Fruit fly (Drosophila melanogaster) whole organism, prepupa: ENCODE data around the gene Chd64.
A peak's percentile ranks its signal among the peaks of the same experiment; 100 is the strongest.

Experiments
- Blimp-1 ChIP-seq: fragments of 200-800 bp; sonication (Bioruptor generic); optimal IDR thresholded peaks from 3 replicates; lab custom pipeline; 2017; ENCODE audit warnings: missing biosample characterization, missing genetic modification characterization, mild to moderate bottlenecking, moderate library complexity, missing genetic modification reagents
- CG11294 ChIP-seq: fragments of 200-800 bp; sonication (Bioruptor generic); IDR thresholded peaks from 2 replicates; pipeline ENCODE4 v1.3.6; 2022; ENCODE audit warnings: missing biosample characterization, missing genetic modification characterization
- CG1621 ChIP-seq: fragments of 200-800 bp; sonication (Bioruptor generic); optimal IDR thresholded peaks from 3 replicates; lab custom pipeline; 2018; ENCODE audit warnings: missing biosample characterization, mild to moderate bottlenecking, missing genetic modification characterization
- CG31627 ChIP-seq: fragments of 200-800 bp; sonication (Bioruptor generic); optimal IDR thresholded peaks from 3 replicates; lab custom pipeline; 2016; ENCODE audit warnings: missing biosample characterization, missing genetic modification characterization
- CG32006 ChIP-seq: fragments of 200-800 bp; sonication (Bioruptor generic); optimal IDR thresholded peaks from 3 replicates; lab custom pipeline; 2017; ENCODE audit warnings: missing biosample characterization, mild to moderate bottlenecking, missing genetic modification characterization
- CG6163 ChIP-seq: fragments of 200-800 bp; sonication (Bioruptor generic); IDR thresholded peaks from 3 replicates; pipeline ENCODE4 v1.3.6; 2022; ENCODE audit warnings: missing biosample characterization, missing genetic modification characterization
- CG6808 ChIP-seq: fragments of 200-800 bp; sonication (Bioruptor generic); optimal IDR thresholded peaks from 3 replicates; lab custom pipeline; 2017; ENCODE audit warnings: missing biosample characterization, missing genetic modification characterization, mild to moderate bottlenecking, moderate library complexity, missing genetic modification reagents
- CG8319 ChIP-seq: fragments of 200-800 bp; sonication (Bioruptor generic); optimal IDR thresholded peaks from 3 replicates; lab custom pipeline; 2016; ENCODE audit warnings: missing biosample characterization, missing genetic modification characterization
- CG9139 ChIP-seq: fragments of 200-800 bp; sonication (Bioruptor generic); optimal IDR thresholded peaks from 3 replicates; lab custom pipeline; 2017; ENCODE audit warnings: missing biosample characterization, mild to moderate bottlenecking, missing genetic modification characterization
- Eip75B ChIP-seq: fragments of 200-800 bp; sonication (Bioruptor generic); optimal IDR thresholded peaks from 3 replicates; lab custom pipeline; 2016; ENCODE audit warnings: missing biosample characterization, missing genetic modification characterization
- Eip78C ChIP-seq: fragments of 200-800 bp; sonication (Bioruptor generic); peaks from one replicate; lab custom pipeline; 2016; ENCODE audit warnings: missing biosample characterization, missing genetic modification characterization
- Ets96B ChIP-seq: fragments of 200-800 bp; optimal IDR thresholded peaks from 2 replicates; lab custom pipeline; 2019; ENCODE audit warnings: missing biosample characterization, mild to moderate bottlenecking, missing genetic modification characterization, moderate library complexity
- Gug ChIP-seq: fragments of 200-800 bp; sonication (Bioruptor generic); IDR thresholded peaks from 2 replicates; pipeline ENCODE4 v1.3.6; 2022; ENCODE audit warnings: missing biosample characterization, missing genetic modification characterization
- Lpt ChIP-seq: fragments of 200-800 bp; sonication (Bioruptor generic); optimal IDR thresholded peaks from 3 replicates; lab custom pipeline; 2016; ENCODE audit warnings: missing biosample characterization, missing genetic modification characterization
- Met ChIP-seq: fragments of 200-800 bp; sonication (Bioruptor generic); optimal IDR thresholded peaks from 3 replicates; lab custom pipeline; 2016; ENCODE audit warnings: missing biosample characterization, missing genetic modification characterization
- Sox15 ChIP-seq: fragments of 200-800 bp; sonication (Bioruptor generic); optimal IDR thresholded peaks from 3 replicates; lab custom pipeline; 2016; ENCODE audit warnings: missing biosample characterization, missing genetic modification characterization
- achi ChIP-seq: fragments of 200-800 bp; sonication (Bioruptor generic); optimal IDR thresholded peaks from 3 replicates; lab custom pipeline; 2016; ENCODE audit warnings: missing biosample characterization, missing genetic modification characterization
- cyc ChIP-seq: fragments of 200-800 bp; sonication (Bioruptor generic); optimal IDR thresholded peaks from 3 replicates; lab custom pipeline; 2016; ENCODE audit warnings: missing biosample characterization, missing genetic modification characterization
- dac ChIP-seq: fragments of 200-800 bp; sonication (Bioruptor generic); optimal IDR thresholded peaks from 2 replicates; lab custom pipeline; 2017; ENCODE audit warnings: missing biosample characterization, mild to moderate bottlenecking, missing genetic modification characterization
- dsx ChIP-seq: fragments of 200-800 bp; optimal IDR thresholded peaks from 3 replicates; lab custom pipeline; 2019; ENCODE audit warnings: missing biosample characterization, mild to moderate bottlenecking, missing genetic modification characterization, moderate library complexity; ENCODE audit not compliant: poor library complexity, severe bottlenecking
- esn ChIP-seq: fragments of 200-800 bp; sonication (Bioruptor generic); optimal IDR thresholded peaks from 2 replicates; lab custom pipeline; 2016; ENCODE audit warnings: missing biosample characterization, mild to moderate bottlenecking, missing genetic modification characterization, moderate library complexity
- net ChIP-seq: fragments of 200-800 bp; sonication (Bioruptor generic); optimal IDR thresholded peaks from 3 replicates; lab custom pipeline; 2016; ENCODE audit warnings: missing biosample characterization, missing genetic modification characterization
- pdm3 ChIP-seq: fragments of 200-800 bp; sonication (Bioruptor generic); optimal IDR thresholded peaks from 3 replicates; lab custom pipeline; 2016; ENCODE audit warnings: missing biosample characterization, missing genetic modification characterization
- spab ChIP-seq: fragments of 200-800 bp; sonication (Bioruptor generic); optimal IDR thresholded peaks from 2 replicates; lab custom pipeline; 2017; ENCODE audit warnings: missing biosample characterization, mild to moderate bottlenecking, missing genetic modification characterization, missing genetic modification reagents
- ss ChIP-seq, 2 experiments: fragments of 200-800 bp; sonication (Bioruptor generic); optimal IDR thresholded peaks; 2 replicates in 1 of 2; 3 replicates in 1 of 2; lab custom pipeline; 2017 to 2018; ENCODE audit warnings: mild to moderate bottlenecking in 2 of 2, missing biosample characterization in 2 of 2, missing genetic modification characterization in 2 of 2, moderate library complexity in 1 of 2
- svp ChIP-seq: fragments of 200-800 bp; sonication (Bioruptor generic); peaks from one replicate; lab custom pipeline; 2016; ENCODE audit warnings: missing biosample characterization, missing genetic modification characterization
- topi ChIP-seq: fragments of 200-800 bp; sonication (Bioruptor generic); optimal IDR thresholded peaks from 3 replicates; lab custom pipeline; 2016; ENCODE audit warnings: missing biosample characterization, missing genetic modification characterization

The Chd64 gene

dm6 chr3L:4158361-4158760 lies 36.2 kb upstream of the Chd64 start (continued):
- TF ChIP-seq Lpt (GFP tag; lab: Kevin White, UChicago) (peak; percentile 14), Blimp-1 (GFP tag; lab: Kevin White, UChicago) (no peak), CG8319 (GFP tag; lab: Kevin White, UChicago) (peak; percentile 19), CG32006 (GFP tag; lab: Kevin White, UChicago) (peak; percentile 60), CG11294 (no peak), dac (GFP tag; lab: Kevin White, UChicago) (no peak), CG6808 (GFP tag; lab: Kevin White, UChicago) (peak; percentile 79), esn (GFP tag; lab: Kevin White, UChicago) (peak; percentile 66)

DNA sequence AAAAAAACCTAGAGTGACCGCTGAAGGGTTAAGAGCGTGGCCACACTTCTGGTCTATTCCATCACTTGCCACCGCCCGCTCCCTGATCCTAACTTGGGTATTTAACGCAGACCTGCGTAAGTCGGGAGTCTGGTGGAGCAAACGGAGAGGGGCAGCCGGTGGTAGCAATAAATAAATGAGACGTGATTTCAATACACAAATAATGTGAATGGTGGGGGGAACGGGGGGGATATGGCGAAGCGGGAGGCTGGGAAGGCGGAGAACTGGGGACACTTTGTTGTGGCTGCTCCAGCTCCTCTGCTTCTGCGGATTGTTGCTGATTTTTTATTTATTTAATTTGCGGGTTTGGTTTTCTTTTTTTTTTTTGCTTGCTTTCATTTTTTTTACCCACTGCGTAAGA lies 35.7 kb upstream of the Chd64 start:
- TF ChIP-seq dsx (peak; percentile 52), CG31627 (no peak)

dm6 chr3L:4148406-4148975 lies 26.3 kb upstream of the Chd64 start, which contains the start of gene CG1299:
TSS of gene CG1299 (plus strand) at chr3L:4148696.
- TF ChIP-seq CG6163 (peak; percentile 35; the same call in 1 of the 3 replicates), Met (no peak), ss (GFP tag; optimal IDR thresholded peaks at IDR 0.05; lab: Kevin White, UChicago) (peak; percentile 19 to 44), Gug (GFP tag; lab: Robert Waterston, UW) (no peak), Eip78C (GFP tag; lab: Kevin White, UChicago) (peak; percentile 71), CG9139 (GFP tag; lab: Kevin White, UChicago) (peak; percentile 2), Eip75B (GFP tag; lab: Kevin White, UChicago) (peak; percentile 18), CG1621 (tag; lab: Kevin White, UChicago) (peak; percentile 57)

DNA sequence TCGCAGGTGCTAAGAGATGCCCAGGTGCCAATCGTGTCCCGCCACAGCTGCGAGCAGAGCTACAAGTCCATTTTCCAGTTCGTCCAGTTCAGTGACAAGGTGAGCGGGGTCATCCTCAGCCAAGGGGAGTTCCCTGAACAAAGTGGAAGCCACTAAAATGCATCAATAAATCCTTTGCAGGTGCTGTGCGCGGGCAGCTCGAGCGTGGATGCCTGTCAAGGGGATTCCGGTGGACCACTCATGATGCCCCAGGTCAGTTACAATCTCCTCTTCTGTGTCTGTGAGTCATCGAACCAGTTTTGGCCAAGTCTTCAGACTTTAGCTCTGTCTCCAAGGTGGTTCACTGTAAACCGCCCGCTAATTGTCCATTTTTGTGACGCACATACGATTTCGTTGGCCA lies 23.0 kb upstream of the Chd64 start:
- TF ChIP-seq Ets96B (tag; lab: Kevin White, UChicago) = no peak

DNA sequence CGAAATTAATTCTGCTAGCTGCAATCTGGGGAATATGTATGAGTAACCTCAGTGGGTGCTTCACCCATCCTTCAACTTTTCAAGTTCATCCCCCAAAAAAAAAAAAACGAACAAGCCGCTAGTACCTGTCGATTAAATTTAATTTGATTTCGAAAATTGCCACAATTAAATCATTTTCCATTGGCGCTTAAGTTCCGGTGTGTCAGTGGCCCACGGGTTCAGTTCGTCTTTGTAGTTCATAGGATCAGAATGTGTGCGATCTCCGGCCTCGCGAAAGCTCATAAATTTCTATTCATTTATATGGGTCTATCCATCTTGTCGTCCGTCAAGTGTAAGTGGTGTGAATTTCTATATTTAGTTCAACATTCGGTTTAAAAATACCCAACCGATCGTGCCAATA lies 19.9 kb upstream of the Chd64 start, which contains the start of gene CG32260:
Gene CG32260 (plus strand): TSS at position 301 of the 400 bp plus-strand sequence.
- TF ChIP-seq achi (GFP tag; lab: Kevin White, UChicago) (no peak), spab (GFP tag; lab: Kevin White, UChicago) (no peak), CG31627 (no peak), Ets96B (tag; lab: Kevin White, UChicago) (no peak), Sox15 (GFP tag; lab: Kevin White, UChicago) (no peak), CG8319 (GFP tag; lab: Kevin White, UChicago) (no peak), esn (GFP tag; lab: Kevin White, UChicago) (no peak), CG6163 (no peak), Eip78C (GFP tag; lab: Kevin White, UChicago) (no peak), net (GFP tag; lab: Kevin White, UChicago) (no peak), CG6808 (GFP tag; lab: Kevin White, UChicago) (no peak), pdm3 (GFP tag; lab: Kevin White, UChicago) (no peak), Lpt (GFP tag; lab: Kevin White, UChicago) (no peak)

- TF ChIP-seq cyc (GFP tag; lab: Kevin White, UChicago) (no peak), topi (GFP tag; lab: Kevin White, UChicago) (no peak), svp (peak; percentile 20)
Measured at dm6 chr3L:4141167-4141566, 19.0 kb upstream of the Chd64 start, which contains the start of gene Akh. TSS of gene Akh (plus strand) at chr3L:4141467.
